Worm (Caenorhabditis elegans): Measurements from ENCODE around the gene pudl-2.

DNA sequence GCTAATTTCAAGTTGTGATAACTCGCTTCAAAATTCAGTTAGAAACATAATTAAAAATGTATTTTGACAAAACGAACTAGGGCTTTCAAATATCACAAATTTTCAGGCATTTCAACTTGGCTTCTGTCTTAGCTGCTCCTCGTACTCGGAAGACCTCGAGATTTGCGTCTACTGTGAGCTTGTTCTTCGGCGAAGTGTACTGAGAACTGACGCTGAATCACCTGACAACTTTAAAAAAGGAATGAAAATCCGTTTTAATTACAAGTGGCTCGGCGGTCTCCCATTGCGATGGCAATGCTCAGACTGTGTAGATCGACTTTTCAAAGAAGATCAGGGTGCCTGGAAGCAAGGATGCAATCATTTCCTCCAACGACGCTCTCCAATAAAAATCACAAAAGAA, 16.0 kb downstream of the pudl-2 start, which contains the start of gene clec-85:
- TF ChIP-seq snpc-4 (tag; optimal IDR thresholded peaks at IDR 0.05), result no peak
- TF ChIP-seq blmp-1 (tag; optimal IDR thresholded peaks at IDR 0.05), result no peak
- no peak for TF ChIP-seq ztf-11 (tag; optimal IDR thresholded peaks at IDR 0.05)
- no peak for TF ChIP-seq ceh-83 (GFP tag; optimal IDR thresholded peaks at IDR 0.05)
- no peak for TF ChIP-seq nhr-237 (tag; optimal IDR thresholded peaks at IDR 0.05)
- TF ChIP-seq nhr-12 (tag; optimal IDR thresholded peaks at IDR 0.05), result no peak
- no peak for TF ChIP-seq lsy-2 (tag; optimal IDR thresholded peaks at IDR 0.05)
- TF ChIP-seq unc-62 (GFP tag; optimal IDR thresholded peaks at IDR 0.05), result no peak
- no peak for TF ChIP-seq drap-1 (GFP tag; optimal IDR thresholded peaks at IDR 0.05)

All from whole organism, mixed stage, embryonic.